Worm (Caenorhabditis elegans): ENCODE measurements around the gene rps-12.

ce11 chrIII:5707546-5707945 is 28.4 kb downstream of the rps-12 start:
- TF ChIP-seq lin-15B (tag; optimal IDR thresholded peaks at IDR 0.05) (no peak), ceh-16 (tag; optimal IDR thresholded peaks at IDR 0.05) (no peak), snpc-4 (tag; optimal IDR thresholded peaks at IDR 0.05) (no peak), lsy-12 (tag; optimal IDR thresholded peaks at IDR 0.05) (no peak), fkh-10 (GFP tag; optimal IDR thresholded peaks at IDR 0.05) (no peak)

Measured in whole organism, L3 larva.